Worm (Caenorhabditis elegans): ENCODE measurements around the gene fbxc-28.

Gene fbxc-28

DNA sequence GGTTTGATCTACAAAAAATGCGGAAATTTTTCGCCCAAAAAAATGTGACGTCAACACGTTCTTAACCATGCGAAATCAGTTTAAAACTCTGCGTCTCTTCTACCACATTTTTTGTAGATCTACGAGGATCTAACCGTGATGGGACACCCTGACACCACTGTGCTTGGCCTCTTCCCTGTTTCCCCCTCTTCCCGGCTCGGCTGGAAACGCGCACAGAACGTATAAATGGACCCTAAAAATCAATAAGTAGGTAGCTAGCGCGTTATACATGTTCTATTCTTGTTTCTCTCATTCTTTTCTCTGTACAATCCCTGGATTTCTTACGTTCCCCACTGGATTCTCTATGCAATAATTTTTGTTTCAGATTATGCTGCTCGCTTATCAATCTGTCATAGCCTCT is at the start of gene fbxc-28:
Gene fbxc-28, plus strand, starts transcription at position 301 of the 400 bp plus-strand sequence.
- TF ChIP-seq him-1 (tag; optimal IDR thresholded peaks at IDR 0.05) (no peak), dao-5 (tag; optimal IDR thresholded peaks at IDR 0.05) (no peak), W03F9.2 (tag; optimal IDR thresholded peaks at IDR 0.05) (no peak)

DNA sequence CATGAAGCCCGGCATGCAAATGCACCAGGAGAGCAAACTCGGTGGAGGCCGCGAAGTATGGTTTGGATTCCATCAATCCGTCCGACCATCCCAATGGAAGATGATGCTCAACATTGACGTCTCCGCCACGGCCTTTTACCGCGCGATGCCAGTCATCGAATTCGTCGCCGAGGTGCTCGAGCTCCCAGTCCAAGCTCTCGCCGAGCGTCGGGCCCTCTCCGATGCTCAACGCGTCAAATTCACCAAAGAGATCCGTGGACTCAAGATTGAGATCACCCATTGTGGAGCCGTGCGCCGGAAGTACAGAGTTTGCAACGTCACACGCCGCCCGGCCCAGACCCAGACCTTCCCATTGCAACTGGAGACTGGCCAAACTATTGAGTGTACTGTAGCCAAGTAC is 47.9 kb upstream of the fbxc-28 start:
- TF ChIP-seq him-1 (tag; optimal IDR thresholded peaks at IDR 0.05): no peak
- TF ChIP-seq W03F9.2 (tag; optimal IDR thresholded peaks at IDR 0.05): no peak
- no peak for TF ChIP-seq dao-5 (tag; optimal IDR thresholded peaks at IDR 0.05)

DNA sequence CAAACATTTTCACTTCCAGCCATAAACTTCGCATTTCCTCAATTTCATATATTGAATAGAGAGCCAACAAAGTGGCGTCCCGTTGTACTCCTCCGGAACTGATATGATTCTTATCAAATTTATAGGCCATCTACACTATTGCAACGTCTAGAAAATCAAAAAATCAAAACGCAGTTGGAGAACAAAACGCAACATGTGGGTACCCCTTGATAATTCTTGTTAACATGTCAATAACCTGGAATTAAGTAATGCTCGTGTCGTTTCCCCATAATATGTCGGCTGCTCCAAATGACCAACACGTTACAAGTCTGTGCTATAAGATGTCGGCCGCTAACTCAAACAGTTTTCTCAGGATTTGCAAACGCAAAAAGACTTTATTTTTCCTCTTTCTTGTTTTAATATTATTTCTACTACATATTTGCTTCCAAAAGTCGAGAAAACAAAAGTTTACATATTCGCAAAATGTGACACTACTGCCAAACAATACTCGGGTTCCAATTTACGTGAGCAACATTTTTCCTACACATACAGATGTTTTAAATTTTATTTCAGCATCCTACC is 42.9 kb upstream of the fbxc-28 start:
- TF ChIP-seq him-1 (tag; optimal IDR thresholded peaks at IDR 0.05): no peak
- no peak for TF ChIP-seq dao-5 (tag; optimal IDR thresholded peaks at IDR 0.05)
- TF ChIP-seq W03F9.2 (tag; optimal IDR thresholded peaks at IDR 0.05): no peak

DNA sequence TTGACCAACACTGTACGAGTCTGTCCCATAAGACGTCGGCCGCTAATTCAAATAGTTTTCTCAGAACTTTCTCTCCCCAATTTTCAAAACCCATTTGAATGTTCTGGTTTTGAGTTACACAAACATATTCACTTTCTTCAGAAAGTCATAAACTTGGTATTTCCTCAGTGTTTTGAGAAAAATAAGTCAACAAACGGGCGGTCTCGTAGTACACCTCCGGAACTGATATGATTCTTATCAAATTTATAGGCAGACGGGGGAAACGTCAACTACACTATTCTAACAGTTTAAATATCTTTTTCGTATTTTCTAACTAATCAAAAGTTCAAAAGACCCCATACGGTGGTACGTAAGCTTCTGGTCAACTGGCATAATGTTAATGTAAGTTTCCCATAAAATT is 39.4 kb upstream of the fbxc-28 start:
- TF ChIP-seq him-1 (tag; optimal IDR thresholded peaks at IDR 0.05) (no peak), dao-5 (tag; optimal IDR thresholded peaks at IDR 0.05) (no peak), W03F9.2 (tag; optimal IDR thresholded peaks at IDR 0.05) (no peak)

DNA sequence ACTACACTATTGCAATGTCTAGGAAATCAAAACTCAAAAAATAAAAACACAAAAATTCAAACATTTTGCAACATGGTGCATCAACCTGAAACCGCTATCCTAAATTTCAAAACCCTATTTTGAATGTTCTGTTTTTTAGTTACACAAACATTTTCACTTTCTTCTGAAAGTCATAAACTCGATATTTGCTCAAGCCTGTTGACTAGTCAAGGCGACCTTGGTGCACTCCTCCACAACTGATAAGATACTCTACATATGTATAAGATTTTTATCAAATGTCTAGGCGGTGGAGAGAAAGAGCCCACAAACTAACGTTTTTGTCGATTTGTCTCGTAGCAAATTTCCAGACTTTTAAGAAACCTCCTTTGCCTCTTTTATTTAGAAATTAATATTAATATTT is 35.6 kb upstream of the fbxc-28 start, which contains the start of gene T07D3.4:
Gene T07D3.4, plus strand, starts transcription at position 286 of the 400 bp plus-strand sequence.
- TF ChIP-seq W03F9.2 (tag; optimal IDR thresholded peaks at IDR 0.05) (no peak), dao-5 (tag; optimal IDR thresholded peaks at IDR 0.05) (no peak), him-1 (tag; optimal IDR thresholded peaks at IDR 0.05) (no peak)

DNA sequence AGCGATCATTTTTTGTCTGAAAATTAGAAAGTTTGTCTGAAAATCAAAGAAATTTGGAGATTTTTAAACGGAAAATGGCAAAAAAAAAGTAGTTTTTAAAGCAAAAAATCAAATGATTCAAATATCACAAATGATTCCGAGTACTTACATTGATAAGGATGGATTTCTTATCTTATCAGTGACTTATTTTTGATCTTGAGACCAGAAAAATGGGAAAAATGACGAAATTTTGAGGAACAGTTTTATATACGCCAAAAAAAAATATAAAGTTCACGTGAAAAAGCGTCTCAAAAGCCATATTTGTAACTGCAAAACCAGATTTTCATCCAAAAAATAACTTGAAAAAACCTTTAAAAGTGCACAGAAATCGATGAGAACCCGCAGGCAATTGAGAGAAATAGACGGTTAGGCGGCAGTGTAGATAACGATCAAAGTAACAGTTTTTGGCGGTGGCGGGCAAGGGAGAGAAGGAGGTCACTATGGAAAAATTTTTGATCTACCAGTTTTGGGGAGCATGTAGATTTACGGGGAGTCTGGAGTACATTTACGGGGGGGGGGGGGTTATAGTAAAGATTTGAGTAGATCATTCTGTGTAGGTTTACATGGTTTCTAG is 22.8 kb upstream of the fbxc-28 start, which contains the start of gene T07D3.9:
Gene T07D3.9, minus strand, starts transcription at position 194 of the 613 bp plus-strand sequence.
- TF ChIP-seq dao-5 (tag; optimal IDR thresholded peaks at IDR 0.05) (no peak), W03F9.2 (tag; optimal IDR thresholded peaks at IDR 0.05) (no peak), him-1 (tag; optimal IDR thresholded peaks at IDR 0.05) (no peak)

DNA sequence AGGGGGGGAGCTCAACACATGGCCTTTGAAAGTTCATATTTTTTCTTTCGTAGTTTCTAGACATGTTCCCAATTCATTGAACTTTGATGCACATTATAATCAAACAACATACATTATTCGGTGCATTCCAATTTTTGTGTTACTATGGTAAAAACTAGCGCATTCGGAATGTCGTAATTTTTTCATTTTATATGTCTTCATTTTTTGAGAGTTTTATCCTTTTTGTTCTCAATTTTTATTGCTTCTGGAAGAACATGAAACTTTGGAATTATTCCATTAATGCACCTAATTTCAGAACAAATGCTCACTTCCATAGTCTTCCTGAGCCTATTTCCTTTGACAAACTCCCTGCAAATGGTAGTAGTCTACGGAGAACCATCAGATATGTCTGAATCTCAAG is 22.0 kb upstream of the fbxc-28 start, which contains the start of gene T07D3.2:
Gene T07D3.2, plus strand, starts transcription at position 301 of the 400 bp plus-strand sequence.
- TF ChIP-seq him-1 (tag; optimal IDR thresholded peaks at IDR 0.05) (no peak), dao-5 (tag; optimal IDR thresholded peaks at IDR 0.05) (no peak), W03F9.2 (tag; optimal IDR thresholded peaks at IDR 0.05) (no peak)

DNA sequence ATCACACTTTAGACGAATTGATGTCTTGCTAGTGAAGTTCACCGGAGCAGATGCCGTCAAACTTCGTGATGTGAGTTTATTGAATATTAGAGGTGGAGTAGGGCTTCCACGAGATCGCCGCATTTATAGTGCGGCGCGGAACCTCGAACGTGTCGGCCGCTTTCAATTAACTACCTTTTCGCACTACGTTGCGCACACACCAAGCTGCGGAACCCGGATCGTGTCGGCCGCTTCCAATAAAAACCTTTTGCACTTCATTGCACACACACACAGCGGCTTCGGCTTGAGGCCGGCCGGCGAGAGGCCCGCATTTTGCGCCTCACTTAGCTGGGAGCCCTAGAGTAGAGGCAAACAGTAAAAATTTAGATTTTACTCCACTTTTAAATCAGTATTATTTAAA is 18.3 kb upstream of the fbxc-28 start:
- TF ChIP-seq dao-5 (tag; optimal IDR thresholded peaks at IDR 0.05) (no peak), him-1 (tag; optimal IDR thresholded peaks at IDR 0.05) (no peak), W03F9.2 (tag; optimal IDR thresholded peaks at IDR 0.05) (no peak)

DNA sequence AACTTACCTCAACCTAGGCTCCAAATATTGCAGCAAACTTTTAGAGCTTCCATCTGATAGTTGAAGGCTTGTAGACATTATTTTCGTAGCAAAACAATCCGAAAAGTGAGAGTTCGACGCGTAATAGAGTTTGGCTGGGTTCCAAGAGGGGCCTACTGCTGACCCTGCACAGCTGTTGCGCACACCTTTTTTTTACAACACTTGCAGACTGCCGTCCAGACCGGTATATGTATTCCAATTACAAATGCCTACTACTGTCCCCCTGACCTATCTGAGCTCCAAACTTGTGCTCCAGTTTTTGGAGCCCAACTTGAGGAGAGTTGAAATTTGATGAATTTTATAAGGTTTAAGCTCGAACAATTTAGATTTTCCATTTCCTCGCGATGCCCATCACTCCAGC is 14.1 kb upstream of the fbxc-28 start, which contains the start of the genes fbxc-24 and fbxc-27:
Gene fbxc-24, minus strand, starts transcription at position 101 of the 400 bp plus-strand sequence.
Gene fbxc-27, plus strand, starts transcription at position 216 of the 400 bp plus-strand sequence.
- TF ChIP-seq him-1 (tag; optimal IDR thresholded peaks at IDR 0.05) (no peak), W03F9.2 (tag; optimal IDR thresholded peaks at IDR 0.05) (no peak), dao-5 (tag; optimal IDR thresholded peaks at IDR 0.05) (no peak)

DNA sequence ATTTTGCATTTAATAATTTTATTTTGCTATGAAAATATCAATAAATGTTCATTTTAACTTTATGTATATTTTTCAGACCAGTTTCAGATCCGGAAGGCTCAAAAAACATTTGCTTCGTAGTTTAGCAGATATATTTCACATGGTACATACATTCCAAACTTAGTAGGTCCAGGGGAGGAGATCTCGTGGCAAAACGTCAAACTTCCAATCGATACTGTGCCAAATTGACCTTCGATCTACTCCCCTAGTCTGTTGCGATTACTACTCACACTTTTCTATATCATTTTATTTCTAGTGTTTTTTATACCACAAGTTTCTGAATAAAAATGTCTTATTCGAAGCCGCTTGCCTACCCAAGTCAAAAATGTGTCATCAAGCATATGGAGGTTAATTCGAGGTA is 11.9 kb upstream of the fbxc-28 start, which contains the start of gene fbxc-31:
Gene fbxc-31, plus strand, starts transcription at position 301 of the 400 bp plus-strand sequence.
- TF ChIP-seq him-1 (tag; optimal IDR thresholded peaks at IDR 0.05) (no peak), W03F9.2 (tag; optimal IDR thresholded peaks at IDR 0.05) (no peak)

DNA sequence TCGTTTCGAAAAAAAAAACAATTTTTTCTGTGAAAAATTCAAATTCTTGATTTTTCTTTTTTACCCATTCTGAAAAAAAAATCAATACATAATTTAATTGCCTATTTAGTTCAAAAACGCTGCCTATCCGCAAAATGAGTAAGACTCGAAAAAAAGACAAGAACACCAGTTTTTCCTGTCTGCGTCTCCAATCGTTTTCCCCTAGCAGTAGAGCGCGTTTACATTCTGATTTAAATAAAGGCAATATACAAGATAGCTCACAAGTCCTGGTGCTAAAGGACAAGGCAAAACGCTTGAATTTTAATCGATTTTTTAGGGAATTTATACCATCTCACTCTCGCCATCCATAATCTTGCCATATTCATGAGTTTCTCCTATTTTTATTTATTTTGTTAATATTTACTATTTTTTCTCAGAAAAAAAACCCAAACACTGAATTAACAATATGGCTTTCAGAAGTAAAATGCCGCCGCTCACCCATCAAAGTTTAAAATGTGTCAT is 10.3 kb upstream of the fbxc-28 start, which contains the start of gene fbxc-33:
Gene fbxc-33, plus strand, starts transcription at position 451 of the 501 bp plus-strand sequence.
- no peak for TF ChIP-seq dao-5 (tag; optimal IDR thresholded peaks at IDR 0.05)
- no peak for TF ChIP-seq him-1 (tag; optimal IDR thresholded peaks at IDR 0.05)
- no peak for TF ChIP-seq W03F9.2 (tag; optimal IDR thresholded peaks at IDR 0.05)

DNA sequence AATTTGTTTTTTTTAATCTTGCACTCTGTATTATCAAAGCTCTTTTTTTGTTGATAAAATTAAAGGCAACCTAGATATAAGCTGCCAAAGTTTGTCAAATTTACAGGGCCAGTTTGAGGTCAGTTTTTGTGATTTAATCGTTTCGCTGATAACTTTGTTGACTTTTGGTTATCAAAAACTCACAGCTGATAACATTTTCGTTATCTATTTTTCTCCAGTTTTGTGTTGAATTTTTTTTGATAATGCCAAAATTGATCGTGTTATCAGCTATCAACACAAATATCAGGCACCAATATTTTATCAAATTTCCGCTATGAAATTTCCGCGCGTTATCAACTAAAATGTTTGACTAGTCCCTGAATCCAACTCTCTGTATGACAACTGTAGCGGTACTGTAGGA is 8.4 kb upstream of the fbxc-28 start:
- TF ChIP-seq dao-5 (tag; optimal IDR thresholded peaks at IDR 0.05): no peak
- TF ChIP-seq him-1 (tag; optimal IDR thresholded peaks at IDR 0.05): no peak
- TF ChIP-seq W03F9.2 (tag; optimal IDR thresholded peaks at IDR 0.05): no peak

DNA sequence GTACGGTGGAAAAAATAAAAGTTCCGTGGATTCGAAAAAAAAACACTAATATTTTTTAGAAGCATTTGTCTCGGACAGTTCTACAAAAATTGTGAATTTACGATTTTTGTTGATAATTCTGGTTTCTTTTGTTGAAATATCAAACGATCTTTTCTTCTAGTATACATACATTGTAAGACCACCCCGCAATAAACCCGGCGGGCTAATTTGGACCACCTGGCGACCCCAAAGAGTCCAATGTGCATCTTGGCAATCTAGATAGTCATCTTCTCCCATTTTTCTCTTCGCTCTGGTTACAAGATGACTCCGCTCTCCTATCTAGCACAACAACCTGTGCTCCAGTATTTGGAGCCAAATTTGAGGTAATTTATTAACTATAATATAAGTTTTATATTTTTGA is 7.8 kb upstream of the fbxc-28 start, which contains the start of gene fbxc-29:
Gene fbxc-29, plus strand, starts transcription at position 301 of the 400 bp plus-strand sequence.
- no peak for TF ChIP-seq W03F9.2 (tag; optimal IDR thresholded peaks at IDR 0.05)
- TF ChIP-seq him-1 (tag; optimal IDR thresholded peaks at IDR 0.05): no peak
- no peak for TF ChIP-seq dao-5 (tag; optimal IDR thresholded peaks at IDR 0.05)

DNA sequence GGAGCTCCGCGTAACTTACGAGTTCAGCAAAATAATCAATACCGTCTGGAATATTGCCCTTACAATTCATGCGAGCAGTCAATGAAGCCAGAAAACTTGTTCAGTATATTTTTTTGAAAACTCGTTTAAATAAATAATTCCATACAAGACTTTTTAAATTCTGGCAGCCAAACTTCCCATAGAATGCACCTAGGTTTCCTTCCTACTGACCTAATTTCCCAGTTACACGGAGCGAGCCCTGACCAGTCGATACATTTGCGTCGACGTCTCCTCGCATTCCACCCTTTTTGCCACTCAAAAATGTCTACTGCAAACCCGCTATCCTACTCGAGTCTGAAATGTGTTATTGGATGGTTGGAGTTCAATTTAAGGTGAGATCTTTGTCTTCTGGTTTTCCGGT is 6.3 kb upstream of the fbxc-28 start, which contains the start of gene fbxc-30:
Gene fbxc-30, plus strand, starts transcription at position 301 of the 400 bp plus-strand sequence.
- no peak for TF ChIP-seq W03F9.2 (tag; optimal IDR thresholded peaks at IDR 0.05)
- TF ChIP-seq him-1 (tag; optimal IDR thresholded peaks at IDR 0.05): no peak
- no peak for TF ChIP-seq dao-5 (tag; optimal IDR thresholded peaks at IDR 0.05)

All from whole organism, L4/young adult.